Fruit fly (Drosophila melanogaster): ENCODE results near the gene nesd.

The nesd gene

dm6 chr2L:20091094-20091679, 2.6 kb upstream of the nesd start, which contains the start of the genes CG10747 and Pyroxd1 (continued):
- TF ChIP-seq lz (GFP tag; optimal IDR thresholded peaks at IDR 0.05): peak; percentile 99
- peak; percentile 100 for TF ChIP-seq Eip78C (GFP tag)
- TF ChIP-seq achi (GFP tag; optimal IDR thresholded peaks at IDR 0.05): peak; percentile 98
- TF ChIP-seq CG15336 (GFP tag; IDR thresholded peaks at IDR 0.05): peak; percentile 99
- peak; percentile 97 for TF ChIP-seq spab (GFP tag; optimal IDR thresholded peaks at IDR 0.05)
- TF ChIP-seq Smox (GFP tag; optimal IDR thresholded peaks at IDR 0.05): peak; percentile 99
- TF ChIP-seq vri (GFP tag; optimal IDR thresholded peaks at IDR 0.05): peak; percentile 96
- TF ChIP-seq fd85E (GFP tag; optimal IDR thresholded peaks at IDR 0.05): peak; percentile 94
- peak; percentile 96 for TF ChIP-seq Blimp-1 (GFP tag; optimal IDR thresholded peaks at IDR 0.05)
- peak; percentile 99 for TF ChIP-seq acj6 (GFP tag; optimal IDR thresholded peaks at IDR 0.05)
- TF ChIP-seq ss (GFP tag; optimal IDR thresholded peaks at IDR 0.05): peak; percentile 96 to 98
- TF ChIP-seq svp (GFP tag): peak; percentile 99
- peak; percentile 100 for TF ChIP-seq CG32006 (GFP tag; optimal IDR thresholded peaks at IDR 0.05)
- peak; percentile 99 for TF ChIP-seq Lpt (GFP tag; optimal IDR thresholded peaks at IDR 0.05)
- peak; percentile 100 for TF ChIP-seq Hr4 (GFP tag; optimal IDR thresholded peaks at IDR 0.05)
- peak; percentile 98 for TF ChIP-seq Gug (GFP tag; IDR thresholded peaks at IDR 0.05)
- peak; percentile 99 for TF ChIP-seq Sox102F (GFP tag; optimal IDR thresholded peaks at IDR 0.05)
- TF ChIP-seq dac (GFP tag; optimal IDR thresholded peaks at IDR 0.05): peak; percentile 98
- peak; percentile 99 for TF ChIP-seq CG34406 (GFP tag; optimal IDR thresholded peaks at IDR 0.05)
- peak; percentile 98 for TF ChIP-seq fd59A (GFP tag; optimal IDR thresholded peaks at IDR 0.05)
- TF ChIP-seq CG11294 (GFP tag; IDR thresholded peaks at IDR 0.05): peak; percentile 98
- peak; percentile 99 for TF ChIP-seq esn (GFP tag; optimal IDR thresholded peaks at IDR 0.05)
- TF ChIP-seq Sox15 (GFP tag; optimal IDR thresholded peaks at IDR 0.05): peak; percentile 99
- TF ChIP-seq Hr39 (GFP tag; optimal IDR thresholded peaks at IDR 0.05): peak; percentile 99
- TF ChIP-seq CG1621 (tag; optimal IDR thresholded peaks at IDR 0.05): peak; percentile 97
- TF ChIP-seq CG10631 (GFP tag; optimal IDR thresholded peaks at IDR 0.05): peak; percentile 99
- TF ChIP-seq CG4318 (GFP tag; optimal IDR thresholded peaks at IDR 0.05): peak; percentile 99
- TF ChIP-seq OdsH (GFP tag; optimal IDR thresholded peaks at IDR 0.05): peak; percentile 99
- TF ChIP-seq salr (GFP tag; optimal IDR thresholded peaks at IDR 0.05): peak; percentile 95 to 99
- TF ChIP-seq net (GFP tag; optimal IDR thresholded peaks at IDR 0.05): peak; percentile 99
- peak; percentile 99 for TF ChIP-seq CG10669 (GFP tag; optimal IDR thresholded peaks at IDR 0.05)
- TF ChIP-seq CG16779 (tag; optimal IDR thresholded peaks at IDR 0.05): peak; percentile 98

- peak; percentile 66 for TF ChIP-seq CG6163 (GFP tag; IDR thresholded peaks at IDR 0.05)
- TF ChIP-seq Eip78C (GFP tag): peak; percentile 79
- peak; percentile 15 for TF ChIP-seq CG31627 (GFP tag; optimal IDR thresholded peaks at IDR 0.05)
- TF ChIP-seq CG11902 (GFP tag; optimal IDR thresholded peaks at IDR 0.05): peak; percentile 67
- TF ChIP-seq vri (GFP tag; optimal IDR thresholded peaks at IDR 0.05): peak; percentile 41
- TF ChIP-seq CG32006 (GFP tag; optimal IDR thresholded peaks at IDR 0.05): peak; percentile 51
- TF ChIP-seq Eip93F (GFP tag; optimal IDR thresholded peaks at IDR 0.05): no peak
- peak; percentile 26 for TF ChIP-seq Ets96B (tag; optimal IDR thresholded peaks at IDR 0.05)
- no peak for TF ChIP-seq CG6808 (GFP tag; optimal IDR thresholded peaks at IDR 0.05)
- peak; percentile 42 for TF ChIP-seq cyc (GFP tag; optimal IDR thresholded peaks at IDR 0.05)
- TF ChIP-seq CG10631 (GFP tag; optimal IDR thresholded peaks at IDR 0.05): peak; percentile 38
- TF ChIP-seq dsx (GFP tag; optimal IDR thresholded peaks at IDR 0.05; ENCODE audit: poor library complexity, severe bottlenecking): no peak
- TF ChIP-seq Hr38 (GFP tag; optimal IDR thresholded peaks at IDR 0.05): no peak
- TF ChIP-seq CG4318 (GFP tag; optimal IDR thresholded peaks at IDR 0.05): peak; percentile 10
- TF ChIP-seq eg (GFP tag; IDR thresholded peaks at IDR 0.05): peak; percentile 35; the same call in 1 of the 3 replicates
- peak; percentile 7 for TF ChIP-seq achi (GFP tag; optimal IDR thresholded peaks at IDR 0.05)
- TF ChIP-seq CG1621 (tag; optimal IDR thresholded peaks at IDR 0.05): no peak
- TF ChIP-seq CG34406 (GFP tag; optimal IDR thresholded peaks at IDR 0.05): peak; percentile 15
- peak; percentile 17 for TF ChIP-seq Hr39 (GFP tag; optimal IDR thresholded peaks at IDR 0.05)
- TF ChIP-seq spab (GFP tag; optimal IDR thresholded peaks at IDR 0.05): no peak
- TF ChIP-seq salr (GFP tag; optimal IDR thresholded peaks at IDR 0.05): no peak
- TF ChIP-seq net (GFP tag; optimal IDR thresholded peaks at IDR 0.05): no peak
- 0 out of 2 replicates have a peak, but pooled peaks have one; percentile 21 for TF ChIP-seq CG15336 (GFP tag; IDR thresholded peaks at IDR 0.05)
- TF ChIP-seq CG3032 (tag; optimal IDR thresholded peaks at IDR 0.05): peak; percentile 39
- peak; percentile 57 for TF ChIP-seq esn (GFP tag; optimal IDR thresholded peaks at IDR 0.05)
- no peak for TF ChIP-seq CG8319 (GFP tag; optimal IDR thresholded peaks at IDR 0.05)
- TF ChIP-seq CG8632 (GFP tag; optimal IDR thresholded peaks at IDR 0.05): peak; percentile 28
- TF ChIP-seq CG6792 (GFP tag; optimal IDR thresholded peaks at IDR 0.05): peak; percentile 13
- no peak for TF ChIP-seq fd85E (GFP tag; optimal IDR thresholded peaks at IDR 0.05)
- peak; percentile 42 for TF ChIP-seq CG3919 (GFP tag; optimal IDR thresholded peaks at IDR 0.05)
These were observed 3.4 kb downstream of the nesd start, which contains the start of the genes mRpS18B and Kua for dm6 chr2L:20097105-20097631. TSS of gene mRpS18B (minus strand) at chr2L:20097253. TSS of gene Kua (plus strand) at chr2L:20097581.
